Fruit fly (Drosophila melanogaster) whole organism, wandering third instar larva: Measurements from ENCODE around the gene CG42327.

ENCODE experiments used
- Abd-B ChIP-seq: fragments of >200 bp; optimal IDR thresholded peaks from 2 replicates; lab custom pipeline; 2017; ENCODE audit warnings: missing biosample characterization, missing genetic modification characterization
- CG9705 ChIP-seq: fragments of 200-800 bp; sonication (Bioruptor generic); optimal IDR thresholded peaks from 2 replicates; lab custom pipeline; 2018; ENCODE audit warnings: missing biosample characterization, mild to moderate bottlenecking, missing genetic modification characterization
- Dif ChIP-seq: fragments of 200-275, 200-300 bp; sonication (Bioruptor generic); optimal IDR thresholded peaks from 2 replicates; lab custom pipeline; 2018; ENCODE audit warnings: missing biosample characterization, missing genetic modification characterization; ENCODE audit not compliant: partially characterized antibody
- GATAd ChIP-seq: sonication (Bioruptor generic); optimal IDR thresholded peaks from 2 replicates; lab custom pipeline; 2016; ENCODE audit warnings: missing biosample characterization, missing genetic modification characterization
- HLH106 ChIP-seq: fragments of 200-800 bp; optimal IDR thresholded peaks from 3 replicates; lab custom pipeline; 2019; ENCODE audit warnings: missing biosample characterization, mild to moderate bottlenecking, missing genetic modification characterization, moderate library complexity
- Hnf4 ChIP-seq: fragments of 200-800 bp; sonication (Bioruptor generic); optimal IDR thresholded peaks from 2 replicates; lab custom pipeline; 2016; ENCODE audit warnings: missing biosample characterization, mild to moderate bottlenecking, missing genetic modification characterization
- Hr78 ChIP-seq: fragments of >200 bp; optimal IDR thresholded peaks from 2 replicates; lab custom pipeline; 2017; ENCODE audit warnings: missing biosample characterization, missing genetic modification characterization
- Hr83 ChIP-seq: fragments of 200-300 bp; sonication (Bioruptor generic); optimal IDR thresholded peaks from 2 replicates; lab custom pipeline; 2016; ENCODE audit warnings: missing biosample characterization, mild to moderate bottlenecking, missing genetic modification characterization, moderate library complexity; ENCODE audit not compliant: poor library complexity, severe bottlenecking
- Mio ChIP-seq: sonication (Bioruptor generic); optimal IDR thresholded peaks from 2 replicates; lab custom pipeline; 2016; ENCODE audit warnings: missing biosample characterization, missing genetic modification characterization
- Myc ChIP-seq: fragments of >200 bp; optimal IDR thresholded peaks from 2 replicates; lab custom pipeline; 2017
- OdsH ChIP-seq: fragments of 200-800 bp; sonication (Bioruptor generic); optimal IDR thresholded peaks from 2 replicates; lab custom pipeline; 2016; ENCODE audit warnings: missing biosample characterization, mild to moderate bottlenecking, missing genetic modification characterization
- Rel ChIP-seq, 2 experiments: fragments of 200-800 bp; sonication (Bioruptor generic) in 1 of 2; optimal IDR thresholded peaks; 2 replicates in 1 of 2; 3 replicates in 1 of 2; lab custom pipeline; 2016 to 2019; ENCODE audit warnings: mild to moderate bottlenecking in 2 of 2, missing biosample characterization in 2 of 2, missing genetic modification characterization in 2 of 2, moderate library complexity in 1 of 2
- Sp1 ChIP-seq: fragments of 200-800 bp; sonication (Bioruptor generic); optimal IDR thresholded peaks from 3 replicates; lab custom pipeline; 2019; ENCODE audit warnings: missing biosample characterization, mild to moderate bottlenecking, missing genetic modification characterization, moderate library complexity
- br ChIP-seq: fragments of 200-800 bp; sonication (Bioruptor generic); optimal IDR thresholded peaks from 2 replicates; lab custom pipeline; 2016; ENCODE audit warnings: missing biosample characterization, missing genetic modification characterization
- brk ChIP-seq: fragments of 200-800 bp; sonication (Bioruptor generic); optimal IDR thresholded peaks from 2 replicates; lab custom pipeline; 2016; ENCODE audit warnings: missing biosample characterization, mild to moderate bottlenecking, missing genetic modification characterization
- dl ChIP-seq, 2 experiments: fragments of 175-275, 200-275 bp in 1 of 2; fragments of 200-275 bp in 1 of 2; sonication (Bioruptor generic); optimal IDR thresholded peaks; lab custom pipeline; 2018; ENCODE audit warnings: mild to moderate bottlenecking in 2 of 2, missing biosample characterization in 2 of 2, missing genetic modification characterization in 2 of 2, moderate library complexity in 2 of 2; ENCODE audit not compliant: partially characterized antibody in 2 of 2, insufficient read depth in 1 of 2
- dmrt93B ChIP-seq: fragments of 200-800 bp; sonication (Bioruptor generic); optimal IDR thresholded peaks from 2 replicates; lab custom pipeline; 2018; ENCODE audit warnings: missing biosample characterization, mild to moderate bottlenecking, missing genetic modification characterization
- dsf ChIP-seq: sonication (Bioruptor generic); optimal IDR thresholded peaks from 2 replicates; lab custom pipeline; 2016; ENCODE audit warnings: missing biosample characterization, missing genetic modification characterization, borderline replicate concordance
- ey ChIP-seq: fragments of 200-800 bp; sonication (Bioruptor generic); optimal IDR thresholded peaks from 2 replicates; lab custom pipeline; 2016; ENCODE audit warnings: missing biosample characterization, missing genetic modification characterization
- foxo ChIP-seq, 2 experiments: fragments of 200-800 bp; sonication (Bioruptor generic); optimal IDR thresholded peaks; 2 replicates in 1 of 2; 3 replicates in 1 of 2; lab custom pipeline; 2016 to 2017; ENCODE audit warnings: missing biosample characterization in 2 of 2, missing genetic modification characterization in 2 of 2
- fru ChIP-seq: fragments of 200-800 bp; sonication (Bioruptor generic); optimal IDR thresholded peaks from 3 replicates; lab custom pipeline; 2016; ENCODE audit warnings: missing biosample characterization, mild to moderate bottlenecking, missing genetic modification characterization
- h ChIP-seq: fragments of 200-800 bp; sonication (Bioruptor generic); optimal IDR thresholded peaks from 3 replicates; lab custom pipeline; 2016; ENCODE audit warnings: missing biosample characterization, mild to moderate bottlenecking, missing genetic modification characterization
- jim ChIP-seq: fragments of 175-275, 200-325 bp; sonication (Bioruptor generic); optimal IDR thresholded peaks from 2 replicates; lab custom pipeline; 2016; ENCODE audit warnings: missing biosample characterization, mild to moderate bottlenecking, missing genetic modification characterization
- lola ChIP-seq: fragments of >200 bp; optimal IDR thresholded peaks from 2 replicates; lab custom pipeline; 2017; ENCODE audit warnings: missing biosample characterization, missing genetic modification characterization
- pan ChIP-seq: fragments of >200 bp; optimal IDR thresholded peaks from 2 replicates; lab custom pipeline; 2017
- psq ChIP-seq: fragments of 200-800 bp; sonication (Bioruptor generic); optimal IDR thresholded peaks from 3 replicates; lab custom pipeline; 2017; ENCODE audit warnings: missing biosample characterization, mild to moderate bottlenecking, missing genetic modification characterization, moderate library complexity
- rgr ChIP-seq: fragments of 200-800 bp; sonication (Bioruptor generic); optimal IDR thresholded peaks from 3 replicates; lab custom pipeline; 2016; ENCODE audit warnings: missing biosample characterization, mild to moderate bottlenecking, missing genetic modification characterization
- sv ChIP-seq: fragments of 200-800 bp; sonication (Bioruptor generic); optimal IDR thresholded peaks from 3 replicates; lab custom pipeline; 2016; ENCODE audit warnings: missing biosample characterization, missing genetic modification characterization
- tai ChIP-seq: sonication (Bioruptor generic); optimal IDR thresholded peaks from 2 replicates; lab custom pipeline; 2016; ENCODE audit warnings: missing biosample characterization, missing genetic modification characterization
- usp ChIP-seq: fragments of >200 bp; optimal IDR thresholded peaks from 2 replicates; lab custom pipeline; 2017; ENCODE audit warnings: missing biosample characterization, missing genetic modification characterization
- woc ChIP-seq: sonication (Bioruptor generic); optimal IDR thresholded peaks from 2 replicates; lab custom pipeline; 2016; ENCODE audit warnings: missing biosample characterization, mild to moderate bottlenecking, missing genetic modification characterization

CG42327 gene

DNA sequence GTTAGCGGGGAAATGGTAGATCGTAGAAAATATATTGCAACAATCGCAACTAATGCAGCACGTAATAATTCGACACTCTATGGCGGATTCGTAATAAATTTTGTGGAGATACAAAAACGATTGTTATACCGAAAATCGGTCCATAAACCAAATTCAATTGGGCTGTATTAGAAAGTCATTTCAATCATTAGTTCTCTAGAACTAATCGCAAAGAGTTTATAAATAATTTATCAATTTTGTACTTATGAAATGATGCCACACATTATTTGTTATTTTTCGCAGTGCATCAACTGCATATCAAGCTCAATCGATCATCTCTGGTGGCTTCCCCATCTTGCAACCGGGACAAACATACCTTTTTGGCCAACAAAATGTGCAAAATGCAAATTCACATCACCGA is 43.5 kb upstream of the CG42327 start:
- TF ChIP-seq Rel (GFP tag; optimal IDR thresholded peaks at IDR 0.05; lab: Kevin White, UChicago) = no peak
- TF ChIP-seq Rel (tag; optimal IDR thresholded peaks at IDR 0.05; lab: Kevin White, UChicago) = no peak
- no peak for TF ChIP-seq CG9705 (GFP tag; lab: Kevin White, UChicago)
- TF ChIP-seq Dif (GFP tag; lab: Kevin White, UChicago) = no peak
- TF ChIP-seq ey (GFP tag; lab: Kevin White, UChicago) = no peak
- TF ChIP-seq fru (GFP tag; lab: Kevin White, UChicago) = no peak
- no peak for TF ChIP-seq Mio (GFP tag; lab: Kevin White, UChicago)
- TF ChIP-seq Hr83 (GFP tag; lab: Kevin White, UChicago) = no peak

DNA sequence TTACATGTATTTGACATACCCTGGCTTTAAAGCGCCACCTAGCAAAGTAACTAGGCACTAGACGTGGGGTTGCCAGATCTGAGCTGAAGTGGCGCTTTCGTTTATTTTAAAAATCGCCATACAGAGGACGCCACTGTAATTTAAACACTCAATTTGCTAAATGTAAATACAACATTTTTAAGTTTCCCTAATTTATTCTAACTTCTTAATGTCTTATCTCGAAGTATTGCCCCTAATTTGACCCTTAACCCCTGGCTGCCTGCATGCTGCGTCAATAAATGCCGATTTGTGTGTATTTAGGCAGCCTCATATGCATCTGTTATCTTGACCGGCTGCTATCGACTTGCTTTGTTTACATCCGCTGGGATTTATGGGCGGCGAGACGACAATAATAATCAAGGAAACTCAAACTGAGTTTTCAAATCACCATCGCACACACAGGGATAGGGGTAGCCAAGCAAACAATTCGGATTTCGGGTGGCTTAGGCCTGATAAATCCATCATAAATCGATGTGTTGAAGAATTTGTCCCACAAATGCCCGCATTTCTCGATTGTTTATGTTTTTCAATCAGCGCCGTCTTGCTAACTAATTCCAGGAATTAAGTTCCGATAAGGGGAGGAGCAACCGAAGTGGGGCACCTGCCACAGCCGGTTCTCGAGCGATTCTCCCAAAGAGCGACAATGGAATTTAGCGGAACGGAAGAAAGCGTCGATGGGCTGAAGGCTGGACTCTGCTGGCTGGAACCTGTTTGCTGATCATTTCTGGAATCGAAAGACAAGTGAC is 42.5 kb upstream of the CG42327 start:
- no peak for TF ChIP-seq pan (lab: Kevin White, UChicago)
- TF ChIP-seq ey (GFP tag; lab: Kevin White, UChicago) = peak; percentile 47
- TF ChIP-seq Hnf4 (GFP tag; lab: Kevin White, UChicago) = peak; percentile 62
- no peak for TF ChIP-seq fru (GFP tag; lab: Kevin White, UChicago)
- peak; percentile 74 for TF ChIP-seq tai (GFP tag; lab: Kevin White, UChicago)
- no peak for TF ChIP-seq Sp1 (GFP tag; lab: Kevin White, UChicago)
- peak; percentile 63 for TF ChIP-seq h (GFP tag; lab: Kevin White, UChicago)
- no peak for TF ChIP-seq woc (GFP tag; lab: Kevin White, UChicago)
- TF ChIP-seq Myc (lab: Kevin White, UChicago) = peak; percentile 75
- TF ChIP-seq Hr83 (GFP tag; lab: Kevin White, UChicago) = peak; percentile 52
- TF ChIP-seq lola (GFP tag; lab: Kevin White, UChicago) = no peak
- peak; percentile 49 for TF ChIP-seq HLH106 (tag; lab: Kevin White, UChicago)
- peak; percentile 61 for TF ChIP-seq sv (GFP tag; lab: Kevin White, UChicago)
- peak; percentile 63 for TF ChIP-seq OdsH
- no peak for TF ChIP-seq GATAd (GFP tag; lab: Kevin White, UChicago)
- TF ChIP-seq rgr (GFP tag; lab: Kevin White, UChicago) = peak; percentile 67
- TF ChIP-seq psq (GFP tag; lab: Kevin White, UChicago) = peak; percentile 40
- TF ChIP-seq foxo (GFP tag; optimal IDR thresholded peaks at IDR 0.05; lab: Kevin White, UChicago) = peak in 1 of 2 experiments; percentile 27
- TF ChIP-seq CG9705 (GFP tag; lab: Kevin White, UChicago) = peak; percentile 0
- peak; percentile 21 for TF ChIP-seq br (GFP tag; lab: Kevin White, UChicago)
- TF ChIP-seq dmrt93B (GFP tag; lab: Kevin White, UChicago) = peak; percentile 17
- no peak for TF ChIP-seq Dif (GFP tag; lab: Kevin White, UChicago)

- TF ChIP-seq dmrt93B (GFP tag; lab: Kevin White, UChicago) = no peak
- no peak for TF ChIP-seq Hnf4 (GFP tag; lab: Kevin White, UChicago)
- no peak for TF ChIP-seq dsf (GFP tag; lab: Kevin White, UChicago)
- TF ChIP-seq tai (GFP tag; lab: Kevin White, UChicago) = no peak
- no peak for TF ChIP-seq Abd-B (GFP tag; lab: Kevin White, UChicago)
- TF ChIP-seq HLH106 (tag; lab: Kevin White, UChicago) = no peak
- TF ChIP-seq jim (GFP tag; lab: Kevin White, UChicago) = no peak
- no peak for TF ChIP-seq Hr78 (GFP tag; lab: Kevin White, UChicago)
- no peak for TF ChIP-seq foxo (GFP tag; optimal IDR thresholded peaks at IDR 0.05; lab: Kevin White, UChicago)
- TF ChIP-seq dl (GFP tag; optimal IDR thresholded peaks at IDR 0.05; lab: Kevin White, UChicago; ENCODE audit: insufficient read depth in 1 of 2, partially characterized antibody in 2 of 2) = no peak
- no peak for TF ChIP-seq Dif (GFP tag; lab: Kevin White, UChicago)
- TF ChIP-seq brk (GFP tag; lab: Kevin White, UChicago) = no peak
- TF ChIP-seq usp (GFP tag; lab: Kevin White, UChicago) = no peak
- no peak for TF ChIP-seq CG9705 (GFP tag; lab: Kevin White, UChicago)
- TF ChIP-seq pan (lab: Kevin White, UChicago) = no peak
- TF ChIP-seq Sp1 (GFP tag; lab: Kevin White, UChicago) = no peak
- no peak for TF ChIP-seq Mio (GFP tag; lab: Kevin White, UChicago)
- TF ChIP-seq, all 38 proteins: peak for 0
These were observed 41.8 kb upstream of the CG42327 start for dm6 chr3R:11614107-11614506.
